Worm (Caenorhabditis elegans) whole organism, L4 larva: ENCODE data around the gene F58B3.4.

Experiments
- T20F7.1 ChIP-seq: fragments of 200-800 bp; sonication (Bioruptor generic); optimal IDR thresholded peaks from 2 replicates; lab custom pipeline; 2018; ENCODE audit warnings: mild to moderate bottlenecking, missing genetic modification characterization, missing compliant biosample characterization
- Y75B8A.6 ChIP-seq: fragments of 200-800 bp; sonication (Bioruptor generic); IDR thresholded peaks from 2 replicates; pipeline ENCODE4 v1.3.6; 2022; ENCODE audit warnings: missing genetic modification reagents, missing genetic modification characterization, missing compliant biosample characterization
- ces-1 ChIP-seq: fragments of 150-350 bp; sonication (generic microtip); optimal IDR thresholded peaks from 4 replicates; lab custom pipeline; 2014; ENCODE audit warnings: missing biosample characterization, missing genetic modification reagents, missing genetic modification characterization
- dmd-6 ChIP-seq: fragments of 200-800 bp; sonication (Bioruptor generic); IDR thresholded peaks from 2 replicates; pipeline ENCODE4 v1.3.6; 2022; ENCODE audit warnings: missing genetic modification reagents, missing genetic modification characterization, missing compliant biosample characterization
- egl-27 ChIP-seq: sonication (generic microtip); optimal IDR thresholded peaks from 3 replicates; lab custom pipeline; 2017; ENCODE audit warnings: missing biosample characterization, missing genetic modification reagents, missing genetic modification characterization
- madf-5 ChIP-seq, 2 experiments: fragments of 200-800 bp; sonication (Bioruptor generic); IDR thresholded peaks; 2 replicates each; pipeline ENCODE4 v1.3.6; 2022; ENCODE audit warnings: missing compliant biosample characterization in 2 of 2, missing genetic modification characterization in 2 of 2
- mdl-1 ChIP-seq, 2 experiments: fragments of 150-350 bp in 1 of 2; sonication (generic microtip) in 1 of 2; optimal IDR thresholded peaks; 2 replicates each; lab custom pipeline; 2014 to 2017; ENCODE audit warnings: missing biosample characterization in 2 of 2, missing genetic modification characterization in 2 of 2
- nhr-11 ChIP-seq: fragments of 150-350 bp; optimal IDR thresholded peaks from 2 replicates; lab custom pipeline; 2014; ENCODE audit warnings: missing biosample characterization, missing genetic modification characterization
- nhr-41 ChIP-seq: fragments of 200-800 bp; sonication (Bioruptor generic); IDR thresholded peaks from 2 replicates; pipeline ENCODE4 v1.3.6; 2022; ENCODE audit warnings: missing genetic modification reagents, missing genetic modification characterization, missing compliant biosample characterization
- pha-4 ChIP-seq, 2 experiments: fragments of 150-350 bp in 1 of 2; fragments of 200-800 bp in 1 of 2; sonication (Bioruptor generic) in 1 of 2; IDR thresholded peaks in 1 of 2; optimal IDR thresholded peaks in 1 of 2; 2 replicates each; pipeline versions ENCODE4 v1.3.6 to Lab custom; 2014 to 2022; ENCODE audit warnings: missing genetic modification characterization in 2 of 2, missing genetic modification reagents in 2 of 2, missing biosample characterization in 1 of 2, missing compliant biosample characterization in 1 of 2
- zfp-3 ChIP-seq: fragments of 200-800 bp; sonication (Bioruptor generic); conservative IDR thresholded peaks from 2 replicates; pipeline ENCODE4 v1.3.6; 2022; ENCODE audit warnings: missing genetic modification reagents, missing genetic modification characterization, missing compliant biosample characterization
- ztf-7 ChIP-seq: fragments of 150-350 bp; optimal IDR thresholded peaks from 2 replicates; lab custom pipeline; 2014; ENCODE audit warnings: missing biosample characterization, missing genetic modification characterization

ce11 chrIV:11603265-11603840 lies 28.3 kb downstream of the F58B3.4 start:
- TF ChIP-seq nhr-11 (tag; lab: Kevin White, UChicago) (no peak), ces-1 (no peak), mdl-1 (tag; optimal IDR thresholded peaks at IDR 0.05; lab: Kevin White, UChicago) (no peak), Y75B8A.6 (no peak), pha-4 (GFP tag; IDR thresholded peaks at IDR 0.05; lab: Robert Waterston, UW) (no peak), pha-4 (tag; optimal IDR thresholded peaks at IDR 0.05; lab: Kevin White, UChicago) (no peak), madf-5 (GFP tag; IDR thresholded peaks at IDR 0.05; lab: Robert Waterston, UW) (no peak), nhr-41 (GFP tag; lab: Robert Waterston, UW) (no peak), dmd-6 (no peak), ztf-7 (no peak), egl-27 (tag; lab: Kevin White, UChicago) (no peak), T20F7.1 (GFP tag; lab: Kevin White, UChicago) (no peak), zfp-3 (GFP tag; lab: Robert Waterston, UW) (no peak)
